Fruit fly (Drosophila melanogaster) whole organism, embryonic: ENCODE data around the gene CG16904.
A peak's percentile ranks its signal among the peaks of the same experiment; 100 is the strongest.

Experiments
- ATbp ChIP-seq: fragments of 200-800 bp; sonication (Bioruptor generic); optimal IDR thresholded peaks from 2 replicates; lab custom pipeline; 2017; ENCODE audit warnings: missing biosample characterization, mild to moderate bottlenecking, missing genetic modification characterization, missing genetic modification reagents
- Ada2b ChIP-seq: fragments of 200-800 bp; sonication (Bioruptor generic); IDR thresholded peaks from 2 replicates; pipeline ENCODE4 v1.3.6; 2022; ENCODE audit warnings: missing biosample characterization, missing genetic modification characterization
- CG10654 ChIP-seq: fragments of 200-800 bp; sonication (Bioruptor generic); optimal IDR thresholded peaks from 2 replicates; lab custom pipeline; 2016; ENCODE audit warnings: missing biosample characterization, missing genetic modification characterization
- CG13424 ChIP-seq: fragments of 200-800 bp; sonication (Bioruptor generic); optimal IDR thresholded peaks from 2 replicates; lab custom pipeline; 2019; ENCODE audit warnings: missing biosample characterization, mild to moderate bottlenecking, missing genetic modification characterization, moderate library complexity
- CG13775 ChIP-seq: fragments of 200-800 bp; sonication (Bioruptor generic); optimal IDR thresholded peaks from 3 replicates; lab custom pipeline; 2017; ENCODE audit warnings: missing biosample characterization, mild to moderate bottlenecking, missing genetic modification characterization
- CG14441 ChIP-seq: fragments of 200-800 bp; sonication (Bioruptor generic); IDR thresholded peaks from 2 replicates; pipeline ENCODE4 v1.3.6; 2022; ENCODE audit warnings: missing biosample characterization, missing genetic modification characterization
- CG1602 ChIP-seq: fragments of 200-800 bp; sonication (Bioruptor generic); optimal IDR thresholded peaks from 3 replicates; lab custom pipeline; 2016; ENCODE audit warnings: missing biosample characterization, missing genetic modification characterization
- CG17361 ChIP-seq: fragments of 200-800 bp; sonication (Bioruptor generic); IDR thresholded peaks from 3 replicates; pipeline ENCODE4 v1.3.6; 2022; ENCODE audit warnings: missing biosample characterization, missing genetic modification characterization
- CG1792 ChIP-seq: fragments of 200-800 bp; sonication (Bioruptor generic); optimal IDR thresholded peaks from 2 replicates; lab custom pipeline; 2016; ENCODE audit warnings: missing biosample characterization, missing genetic modification characterization
- CG30403 ChIP-seq: fragments of 200-800 bp; sonication (Bioruptor generic); optimal IDR thresholded peaks from 3 replicates; lab custom pipeline; 2016; ENCODE audit warnings: missing biosample characterization, missing genetic modification characterization
- CG32772 ChIP-seq: fragments of 200-800 bp; sonication (Bioruptor generic); IDR thresholded peaks from 2 replicates; pipeline ENCODE4 v1.3.6; 2022; ENCODE audit warnings: missing biosample characterization, missing genetic modification characterization
- CG3407 ChIP-seq: fragments of 200-800 bp; sonication (Bioruptor generic); optimal IDR thresholded peaks from 2 replicates; lab custom pipeline; 2018; ENCODE audit warnings: missing biosample characterization, mild to moderate bottlenecking, missing genetic modification characterization
- CG4282 ChIP-seq: fragments of 200-800 bp; sonication (Bioruptor generic); optimal IDR thresholded peaks from 2 replicates; lab custom pipeline; 2016; ENCODE audit warnings: missing biosample characterization, missing genetic modification characterization
- CG5953 ChIP-seq: fragments of 200-800 bp; sonication (Bioruptor generic); IDR thresholded peaks from 2 replicates; pipeline ENCODE4 v1.3.6; 2022; ENCODE audit warnings: missing biosample characterization, missing genetic modification characterization
- CG9797 ChIP-seq: fragments of 200-800 bp; sonication (Bioruptor generic); optimal IDR thresholded peaks from 3 replicates; lab custom pipeline; 2018; ENCODE audit warnings: missing biosample characterization, mild to moderate bottlenecking, missing genetic modification characterization
- Dek ChIP-seq: fragments of 200-800 bp; sonication (Bioruptor generic); optimal IDR thresholded peaks from 3 replicates; lab custom pipeline; 2019; ENCODE audit warnings: missing biosample characterization, mild to moderate bottlenecking, missing genetic modification characterization, moderate library complexity
- GATAe ChIP-seq: fragments of 200-800 bp; sonication (Bioruptor generic); conservative IDR thresholded peaks from 2 replicates; pipeline ENCODE4 v1.3.6; 2022; ENCODE audit warnings: missing biosample characterization, missing genetic modification characterization
- HLH54F ChIP-seq: fragments of 200-800 bp; sonication (Bioruptor generic); optimal IDR thresholded peaks from 3 replicates; lab custom pipeline; 2016; ENCODE audit warnings: missing biosample characterization, missing genetic modification characterization
- MESR4 ChIP-seq: fragments of 200-800 bp; sonication (Bioruptor generic); optimal IDR thresholded peaks from 2 replicates; lab custom pipeline; 2018; ENCODE audit warnings: missing biosample characterization, mild to moderate bottlenecking, missing genetic modification characterization, moderate library complexity
- Sox102F ChIP-seq: fragments of 200-800 bp; sonication (Bioruptor generic); optimal IDR thresholded peaks from 2 replicates; lab custom pipeline; 2018; ENCODE audit warnings: missing biosample characterization, mild to moderate bottlenecking, missing genetic modification characterization, moderate library complexity
- TFAM ChIP-seq: fragments of 200-800 bp; sonication (Bioruptor generic); optimal IDR thresholded peaks from 2 replicates; lab custom pipeline; 2017; ENCODE audit warnings: missing biosample characterization, missing genetic modification characterization, inconsistent platforms
- Tbp ChIP-seq: fragments of >200 bp; optimal IDR thresholded peaks from 2 replicates; lab custom pipeline; 2018; ENCODE audit warnings: missing biosample characterization, missing genetic modification characterization
- Usf ChIP-seq: fragments of 200-800 bp; sonication (Bioruptor generic); optimal IDR thresholded peaks from 2 replicates; lab custom pipeline; 2017; ENCODE audit warnings: missing genotype, missing biosample characterization, missing genetic modification characterization
- amos ChIP-seq: fragments of 200-800 bp; sonication (Bioruptor generic); IDR thresholded peaks from 2 replicates; pipeline ENCODE4 v1.3.6; 2022; ENCODE audit warnings: missing biosample characterization, missing genetic modification characterization; ENCODE audit not compliant: partially characterized antibody
- ap ChIP-seq: fragments of 200-800 bp; sonication (Bioruptor generic); IDR thresholded peaks from 2 replicates; pipeline ENCODE4 v1.3.6; 2022; ENCODE audit warnings: missing biosample characterization, missing genetic modification characterization
- chinmo ChIP-seq: fragments of 200-800 bp; sonication (Bioruptor generic); IDR thresholded peaks from 4 replicates; pipeline ENCODE4 v1.3.6; 2022; ENCODE audit warnings: missing biosample characterization, missing genetic modification characterization; ENCODE audit not compliant: partially characterized antibody
- dan ChIP-seq: fragments of 200-800 bp; sonication (Bioruptor generic); IDR thresholded peaks from 2 replicates; pipeline ENCODE4 v1.3.6; 2022; ENCODE audit warnings: missing biosample characterization, missing genetic modification characterization
- danr ChIP-seq: fragments of 200-800 bp; sonication (Bioruptor generic); IDR thresholded peaks from 2 replicates; pipeline ENCODE4 v1.3.6; 2022; ENCODE audit warnings: missing biosample characterization, missing genetic modification characterization
- lola ChIP-seq, 3 experiments: fragments of >200 bp in 2 of 3; fragments of 200-800 bp in 1 of 3; sonication (Bioruptor generic) in 1 of 3; optimal IDR thresholded peaks; 2 replicates each; lab custom pipeline; 2017 to 2019; ENCODE audit warnings: missing biosample characterization in 3 of 3, missing genetic modification characterization in 3 of 3, mild to moderate bottlenecking in 1 of 3, moderate library complexity in 1 of 3
- mam ChIP-seq: fragments of 200-800 bp; sonication (Bioruptor generic); optimal IDR thresholded peaks from 3 replicates; lab custom pipeline; 2016; ENCODE audit warnings: missing biosample characterization, missing genetic modification characterization
- nerfin-1 ChIP-seq: fragments of 200-800 bp; sonication (Bioruptor generic); optimal IDR thresholded peaks from 3 replicates; lab custom pipeline; 2019; ENCODE audit warnings: missing biosample characterization, mild to moderate bottlenecking, missing genetic modification characterization, moderate library complexity
- odd ChIP-seq: fragments of 200-800 bp; sonication (Bioruptor generic); optimal IDR thresholded peaks from 2 replicates; lab custom pipeline; 2017; ENCODE audit warnings: missing biosample characterization, mild to moderate bottlenecking, missing genetic modification characterization
- pb ChIP-seq: fragments of 200-800 bp; sonication (Bioruptor generic); optimal IDR thresholded peaks from 3 replicates; lab custom pipeline; 2016; ENCODE audit warnings: missing biosample characterization, missing genetic modification characterization
- phol ChIP-seq: fragments of 200-800 bp; sonication (Bioruptor generic); optimal IDR thresholded peaks from 3 replicates; lab custom pipeline; 2018; ENCODE audit warnings: missing biosample characterization, mild to moderate bottlenecking, missing genetic modification characterization, moderate library complexity
- prd ChIP-seq, 3 experiments: fragments of >200 bp in 2 of 3; fragments of 200-800 bp in 1 of 3; sonication (Bioruptor generic) in 1 of 3; optimal IDR thresholded peaks in 2 of 3; IDR thresholded peaks in 1 of 3; 2 replicates in 2 of 3; 3 replicates in 1 of 3; pipeline versions ENCODE4 v1.3.6 to Lab custom; 2017 to 2022; ENCODE audit warnings: missing biosample characterization in 1 of 3, missing genetic modification characterization in 1 of 3
- row ChIP-seq: fragments of 200-800 bp; sonication (Bioruptor generic); IDR thresholded peaks from 3 replicates; pipeline ENCODE4 v1.3.6; 2022; ENCODE audit warnings: missing biosample characterization, missing genetic modification characterization
- seq ChIP-seq: fragments of 200-800 bp; sonication (Bioruptor generic); IDR thresholded peaks from 2 replicates; pipeline ENCODE4 v1.3.6; 2022; ENCODE audit warnings: missing biosample characterization, missing genetic modification characterization
- sqz ChIP-seq: fragments of 200-800 bp; sonication (Bioruptor generic); optimal IDR thresholded peaks from 3 replicates; lab custom pipeline; 2018; ENCODE audit warnings: missing biosample characterization, mild to moderate bottlenecking, missing genetic modification characterization
- stc ChIP-seq: fragments of 200-800 bp; sonication (Bioruptor generic); IDR thresholded peaks from 2 replicates; pipeline ENCODE4 v1.3.6; 2022; ENCODE audit warnings: missing biosample characterization, missing genetic modification characterization
- tap ChIP-seq: fragments of 200-800 bp; optimal IDR thresholded peaks from 3 replicates; lab custom pipeline; 2019; ENCODE audit warnings: missing biosample characterization, mild to moderate bottlenecking, missing genetic modification characterization, moderate library complexity
- zen2 ChIP-seq: fragments of 200-800 bp; sonication (Bioruptor generic); IDR thresholded peaks from 3 replicates; pipeline ENCODE4 v1.3.6; 2022; ENCODE audit warnings: missing biosample characterization, missing genetic modification characterization; ENCODE audit not compliant: partially characterized antibody

CG16904 gene

dm6 chr3R:9771519-9771972 is 45.2 kb downstream of the CG16904 start, which contains the start of gene CG9471 (continued):
- TF ChIP-seq CG5953 (GFP tag; lab: Robert Waterston, UW) = peak; percentile 83
- peak; percentile 87 for TF ChIP-seq CG1602 (GFP tag; lab: Kevin White, UChicago)
- peak; percentile 38 for TF ChIP-seq TFAM (GFP tag; lab: Kevin White, UChicago)
- TF ChIP-seq mam (GFP tag; lab: Kevin White, UChicago) = peak; percentile 95
- peak; percentile 93 for TF ChIP-seq Sox102F (GFP tag; lab: Kevin White, UChicago)
- TF ChIP-seq phol = peak; percentile 89
- TF ChIP-seq MESR4 (GFP tag; lab: Kevin White, UChicago) = peak; percentile 26
- TF ChIP-seq pb (GFP tag; lab: Kevin White, UChicago) = peak; percentile 73
- no peak for TF ChIP-seq Tbp (GFP tag; lab: Kevin White, UChicago)
- peak; percentile 75 for TF ChIP-seq CG3407 (GFP tag; lab: Kevin White, UChicago)
- peak; percentile 89 for TF ChIP-seq CG10654 (GFP tag; lab: Kevin White, UChicago)
- TF ChIP-seq CG13424 (tag; lab: Kevin White, UChicago) = peak; percentile 90
- peak; percentile 65 for TF ChIP-seq CG4282 (GFP tag; lab: Kevin White, UChicago)
- peak; percentile 80 for TF ChIP-seq nerfin-1
- TF ChIP-seq row (GFP tag; lab: Robert Waterston, UW) = peak; percentile 98
- peak; percentile 80 for TF ChIP-seq sqz
- TF ChIP-seq stc = peak; percentile 94
- no peak for TF ChIP-seq chinmo
- peak; percentile 74 for TF ChIP-seq danr
- peak; percentile 83 for TF ChIP-seq CG1792 (GFP tag; lab: Kevin White, UChicago)
- no peak for TF ChIP-seq CG9797 (GFP tag; lab: Kevin White, UChicago)
- TF ChIP-seq zen2 (GFP tag; lab: Robert Waterston, UW) = no peak
- TF ChIP-seq prd (optimal IDR thresholded peaks at IDR 0.05; lab: Kevin White, UChicago) = no peak
- peak; percentile 96 for TF ChIP-seq prd (GFP tag; IDR thresholded peaks at IDR 0.05; lab: Robert Waterston, UW)
- TF ChIP-seq Usf (GFP tag; lab: Kevin White, UChicago) = peak; percentile 73
- TF ChIP-seq tap (tag; lab: Kevin White, UChicago) = peak; percentile 92
- peak; percentile 88 for TF ChIP-seq ATbp (GFP tag; lab: Kevin White, UChicago)
- TF ChIP-seq amos (GFP tag; lab: Robert Waterston, UW) = no peak
- TF ChIP-seq HLH54F (GFP tag; lab: Kevin White, UChicago) = peak; percentile 90
- peak in 1 of 3 experiments; percentile 83 for TF ChIP-seq lola (GFP tag; optimal IDR thresholded peaks at IDR 0.05; lab: Kevin White, UChicago)
- TF ChIP-seq CG17361 (GFP tag; lab: Robert Waterston, UW) = peak; percentile 93
- peak; percentile 88 for TF ChIP-seq GATAe (GFP tag; lab: Robert Waterston, UW)
- TF ChIP-seq CG32772 (GFP tag; lab: Robert Waterston, UW) = peak; percentile 91
- peak; percentile 83 for TF ChIP-seq odd (GFP tag; lab: Kevin White, UChicago)
- TF ChIP-seq dan (GFP tag; lab: Robert Waterston, UW) = peak; percentile 69
- TF ChIP-seq ap (GFP tag; lab: Robert Waterston, UW) = peak; percentile 90
- TF ChIP-seq CG14441 (GFP tag; lab: Robert Waterston, UW) = peak; percentile 91
- peak; percentile 91 for TF ChIP-seq CG13775
- TF ChIP-seq Ada2b = peak; percentile 93
- peak; percentile 93 for TF ChIP-seq CG30403 (GFP tag; lab: Kevin White, UChicago)
- TF ChIP-seq Dek (tag; lab: Kevin White, UChicago) = peak; percentile 90
- peak; percentile 92 for TF ChIP-seq seq (GFP tag; lab: Robert Waterston, UW)
